Worm (Caenorhabditis elegans): ENCODE data around the gene W04D2.4.

- TF ChIP-seq F13C5.2 (tag; optimal IDR thresholded peaks at IDR 0.05) = no peak
- TF ChIP-seq ama-1 (optimal IDR thresholded peaks at IDR 0.05) = no peak
- no peak for TF ChIP-seq ceh-13 (GFP tag; optimal IDR thresholded peaks at IDR 0.05)
- TF ChIP-seq scrt-1 (GFP tag; IDR thresholded peaks at IDR 0.05) = no peak
- TF ChIP-seq sea-1 (GFP tag; conservative IDR thresholded peaks at IDR 0.05) = no peak
These were observed 29.2 kb downstream of the W04D2.4 start, which contains the start of gene F28C1.3 for ce11 chrV:12468363-12468762.

Data from whole organism, early embryonic.